Fruit fly (Drosophila melanogaster) whole organism, embryonic: ENCODE data around the gene Lcp65Ab1.

Source experiments
- ATbp ChIP-seq: fragments of 200-800 bp; sonication (Bioruptor generic); optimal IDR thresholded peaks from 2 replicates; lab custom pipeline; 2017; ENCODE audit warnings: missing biosample characterization, mild to moderate bottlenecking, missing genetic modification characterization, missing genetic modification reagents
- Bteb2 ChIP-seq: fragments of 200-800 bp; sonication (Bioruptor generic); optimal IDR thresholded peaks from 2 replicates; lab custom pipeline; 2016; ENCODE audit warnings: missing biosample characterization, missing genetic modification characterization
- C15 ChIP-seq: fragments of 200-800 bp; sonication (Bioruptor generic); IDR thresholded peaks from 3 replicates; pipeline ENCODE4 v1.3.6; 2022; ENCODE audit warnings: missing biosample characterization, missing genetic modification characterization
- CG11247 ChIP-seq: fragments of 200-800 bp; sonication (Bioruptor generic); IDR thresholded peaks from 2 replicates; pipeline ENCODE4 v1.3.6; 2022; ENCODE audit warnings: missing biosample characterization, missing genetic modification characterization
- CG13296 ChIP-seq: fragments of 200-800 bp; sonication (Bioruptor generic); optimal IDR thresholded peaks from 3 replicates; lab custom pipeline; 2018; ENCODE audit warnings: missing biosample characterization, mild to moderate bottlenecking, missing genetic modification characterization
- CG14441 ChIP-seq: fragments of 200-800 bp; sonication (Bioruptor generic); IDR thresholded peaks from 2 replicates; pipeline ENCODE4 v1.3.6; 2022; ENCODE audit warnings: missing biosample characterization, missing genetic modification characterization
- CG15696 ChIP-seq: fragments of 200-800 bp; sonication (Bioruptor generic); optimal IDR thresholded peaks from 2 replicates; lab custom pipeline; 2019; ENCODE audit warnings: missing biosample characterization, mild to moderate bottlenecking, missing genetic modification characterization, moderate library complexity
- CG1602 ChIP-seq: fragments of 200-800 bp; sonication (Bioruptor generic); optimal IDR thresholded peaks from 3 replicates; lab custom pipeline; 2016; ENCODE audit warnings: missing biosample characterization, missing genetic modification characterization
- CG16779 ChIP-seq: fragments of 200-800 bp; sonication (Bioruptor generic); IDR thresholded peaks from 2 replicates; pipeline ENCODE4 v1.3.6; 2022; ENCODE audit warnings: missing biosample characterization, missing genetic modification characterization
- CG17829 ChIP-seq: fragments of 200-800 bp; optimal IDR thresholded peaks from 2 replicates; lab custom pipeline; 2019; ENCODE audit warnings: missing biosample characterization, mild to moderate bottlenecking, missing genetic modification characterization, moderate library complexity
- CG18476 ChIP-seq: fragments of 200-800 bp; sonication (Bioruptor generic); optimal IDR thresholded peaks from 2 replicates; lab custom pipeline; 2016; ENCODE audit warnings: missing biosample characterization, mild to moderate bottlenecking, missing genetic modification characterization
- CG2129 ChIP-seq: fragments of 200-800 bp; sonication (Bioruptor generic); IDR thresholded peaks from 2 replicates; pipeline ENCODE4 v1.3.6; 2022; ENCODE audit warnings: missing biosample characterization, missing genetic modification characterization; ENCODE audit not compliant: partially characterized antibody
- CG2889 ChIP-seq: fragments of 200-800 bp; sonication (Bioruptor generic); IDR thresholded peaks from 3 replicates; pipeline ENCODE4 v1.3.6; 2022; ENCODE audit warnings: missing biosample characterization, missing genetic modification characterization
- CG30403 ChIP-seq: fragments of 200-800 bp; sonication (Bioruptor generic); optimal IDR thresholded peaks from 3 replicates; lab custom pipeline; 2016; ENCODE audit warnings: missing biosample characterization, missing genetic modification characterization
- CG3281 ChIP-seq: fragments of 200-800 bp; sonication (Bioruptor generic); optimal IDR thresholded peaks from 3 replicates; lab custom pipeline; 2017; ENCODE audit warnings: missing biosample characterization, mild to moderate bottlenecking, missing genetic modification characterization
- CG4282 ChIP-seq: fragments of 200-800 bp; sonication (Bioruptor generic); optimal IDR thresholded peaks from 2 replicates; lab custom pipeline; 2016; ENCODE audit warnings: missing biosample characterization, missing genetic modification characterization
- CG7963 ChIP-seq: fragments of 200-800 bp; sonication (Bioruptor generic); IDR thresholded peaks from 3 replicates; pipeline ENCODE4 v1.3.6; 2022; ENCODE audit warnings: missing biosample characterization, missing genetic modification characterization; ENCODE audit not compliant: partially characterized antibody
- CG9876 ChIP-seq: fragments of 200-800 bp; sonication (Bioruptor generic); optimal IDR thresholded peaks from 2 replicates; lab custom pipeline; 2016; ENCODE audit warnings: missing biosample characterization, missing genetic modification characterization
- Camta ChIP-seq: fragments of 200-800 bp; sonication (Bioruptor generic); optimal IDR thresholded peaks from 2 replicates; lab custom pipeline; 2016; ENCODE audit warnings: missing biosample characterization, missing genetic modification characterization
- Chrac-16 ChIP-seq: fragments of 200-800 bp; sonication (Bioruptor generic); optimal IDR thresholded peaks from 3 replicates; lab custom pipeline; 2016; ENCODE audit warnings: missing biosample characterization, missing genetic modification characterization
- Dad ChIP-seq: fragments of 200-800 bp; sonication (Bioruptor generic); optimal IDR thresholded peaks from 3 replicates; lab custom pipeline; 2016; ENCODE audit warnings: missing biosample characterization, missing genetic modification characterization
- Elba2 ChIP-seq: fragments of 200-800 bp; sonication (Bioruptor generic); optimal IDR thresholded peaks from 3 replicates; lab custom pipeline; 2016; ENCODE audit warnings: missing biosample characterization, missing genetic modification characterization
- Lhr ChIP-seq: fragments of 200-800 bp; sonication (Bioruptor generic); optimal IDR thresholded peaks from 3 replicates; lab custom pipeline; 2017; ENCODE audit warnings: mild to moderate bottlenecking, missing biosample characterization, missing genetic modification reagents, missing genetic modification characterization
- NC2α ChIP-seq: fragments of 200-800 bp; sonication (Bioruptor generic); optimal IDR thresholded peaks from 2 replicates; lab custom pipeline; 2016; ENCODE audit warnings: missing biosample characterization, missing genetic modification characterization
- Nf-YA ChIP-seq: fragments of 200-800 bp; sonication (Bioruptor generic); IDR thresholded peaks from 2 replicates; pipeline ENCODE4 v1.3.6; 2022; ENCODE audit warnings: missing biosample characterization, missing genetic modification characterization
- NfI ChIP-seq: fragments of 200-800 bp; sonication (Bioruptor generic); optimal IDR thresholded peaks from 3 replicates; lab custom pipeline; 2018; ENCODE audit warnings: missing biosample characterization, mild to moderate bottlenecking, missing genetic modification characterization, moderate library complexity
- Side ChIP-seq: fragments of 200-800 bp; sonication (Bioruptor generic); optimal IDR thresholded peaks from 2 replicates; lab custom pipeline; 2016; ENCODE audit warnings: missing biosample characterization, missing genetic modification characterization
- Usf ChIP-seq: fragments of 200-800 bp; sonication (Bioruptor generic); optimal IDR thresholded peaks from 2 replicates; lab custom pipeline; 2017; ENCODE audit warnings: missing genotype, missing biosample characterization, missing genetic modification characterization
- amos ChIP-seq: fragments of 200-800 bp; sonication (Bioruptor generic); IDR thresholded peaks from 2 replicates; pipeline ENCODE4 v1.3.6; 2022; ENCODE audit warnings: missing biosample characterization, missing genetic modification characterization; ENCODE audit not compliant: partially characterized antibody
- chn ChIP-seq: fragments of 200-800 bp; sonication (Bioruptor generic); optimal IDR thresholded peaks from 2 replicates; lab custom pipeline; 2016; ENCODE audit warnings: missing biosample characterization, missing genetic modification characterization
- dati ChIP-seq: fragments of 200-800 bp; sonication (Bioruptor generic); IDR thresholded peaks from 2 replicates; pipeline ENCODE4 v1.3.6; 2022; ENCODE audit warnings: missing biosample characterization, missing genetic modification characterization
- esg ChIP-seq: fragments of 200-800 bp; sonication (Bioruptor generic); conservative IDR thresholded peaks from 2 replicates; pipeline ENCODE4 v1.3.6; 2022; ENCODE audit warnings: missing biosample characterization, missing genetic modification characterization
- jing ChIP-seq: fragments of 200-800 bp; sonication (Bioruptor generic); optimal IDR thresholded peaks from 2 replicates; lab custom pipeline; 2018; ENCODE audit warnings: missing biosample characterization, mild to moderate bottlenecking, missing genetic modification characterization
- kay ChIP-seq: fragments of 200-800 bp; sonication (Bioruptor generic); optimal IDR thresholded peaks from 2 replicates; lab custom pipeline; 2016; ENCODE audit warnings: missing biosample characterization, missing genetic modification characterization
- lbe ChIP-seq: fragments of 200-800 bp; sonication (Bioruptor generic); optimal IDR thresholded peaks from 2 replicates; lab custom pipeline; 2016; ENCODE audit warnings: missing biosample characterization, mild to moderate bottlenecking, missing genetic modification characterization
- lilli ChIP-seq: fragments of 200-800 bp; sonication (Bioruptor generic); optimal IDR thresholded peaks from 3 replicates; lab custom pipeline; 2016; ENCODE audit warnings: missing biosample characterization, missing genetic modification characterization
- lmd ChIP-seq: fragments of 200-800 bp; sonication (Bioruptor generic); IDR thresholded peaks from 2 replicates; pipeline ENCODE4 v1.3.6; 2022; ENCODE audit warnings: missing biosample characterization, missing genetic modification characterization
- mam ChIP-seq: fragments of 200-800 bp; sonication (Bioruptor generic); optimal IDR thresholded peaks from 3 replicates; lab custom pipeline; 2016; ENCODE audit warnings: missing biosample characterization, missing genetic modification characterization
- nerfin-1 ChIP-seq: fragments of 200-800 bp; sonication (Bioruptor generic); optimal IDR thresholded peaks from 3 replicates; lab custom pipeline; 2019; ENCODE audit warnings: missing biosample characterization, mild to moderate bottlenecking, missing genetic modification characterization, moderate library complexity
- pho ChIP-seq: fragments of 200-800 bp; sonication (Bioruptor generic); optimal IDR thresholded peaks from 2 replicates; lab custom pipeline; 2016; ENCODE audit warnings: missing biosample characterization, missing genetic modification characterization
- sim ChIP-seq: fragments of 200-800 bp; sonication (Bioruptor generic); IDR thresholded peaks from 2 replicates; pipeline ENCODE4 v1.3.6; 2022; ENCODE audit warnings: missing biosample characterization, missing genetic modification characterization
- so ChIP-seq: fragments of 200-800 bp; sonication (Bioruptor generic); IDR thresholded peaks from 3 replicates; pipeline ENCODE4 v1.3.6; 2022; ENCODE audit warnings: missing biosample characterization, missing genetic modification characterization
- stwl ChIP-seq: fragments of 200-800 bp; sonication (Bioruptor generic); optimal IDR thresholded peaks from 3 replicates; lab custom pipeline; 2018; ENCODE audit warnings: missing biosample characterization, mild to moderate bottlenecking, missing genetic modification characterization, moderate library complexity
- sug ChIP-seq: fragments of 200-800 bp; optimal IDR thresholded peaks from 2 replicates; lab custom pipeline; 2019; ENCODE audit warnings: missing biosample characterization, mild to moderate bottlenecking, missing genetic modification characterization, moderate library complexity
- toy ChIP-seq: fragments of 200-800 bp; sonication (Bioruptor generic); IDR thresholded peaks from 2 replicates; pipeline ENCODE4 v1.3.6; 2022; ENCODE audit warnings: missing biosample characterization, missing genetic modification characterization
- tx ChIP-seq: fragments of 200-800 bp; sonication (Bioruptor generic); optimal IDR thresholded peaks from 2 replicates; lab custom pipeline; 2016; ENCODE audit warnings: missing biosample characterization, missing genetic modification characterization
- yki ChIP-seq: fragments of >200 bp; optimal IDR thresholded peaks from 3 replicates; lab custom pipeline; 2018
- zen ChIP-seq: fragments of 200-800 bp; sonication (Bioruptor generic); optimal IDR thresholded peaks from 3 replicates; lab custom pipeline; 2018; ENCODE audit warnings: missing biosample characterization, mild to moderate bottlenecking, missing genetic modification characterization, moderate library complexity
- zen2 ChIP-seq: fragments of 200-800 bp; sonication (Bioruptor generic); IDR thresholded peaks from 3 replicates; pipeline ENCODE4 v1.3.6; 2022; ENCODE audit warnings: missing biosample characterization, missing genetic modification characterization; ENCODE audit not compliant: partially characterized antibody
- zfh2 ChIP-seq: fragments of 200-800 bp; sonication (Bioruptor generic); optimal IDR thresholded peaks from 2 replicates; lab custom pipeline; 2016; ENCODE audit warnings: missing biosample characterization, missing genetic modification characterization

The Lcp65Ab1 gene

dm6 chr3L:6124616-6125408 lies 24.5 kb upstream of the Lcp65Ab1 start (continued):
- TF ChIP-seq nerfin-1 (tag; lab: Kevin White, UChicago) = peak; percentile 72
- no peak for TF ChIP-seq Chrac-16 (GFP tag; lab: Kevin White, UChicago)
- no peak for TF ChIP-seq zen2 (GFP tag; lab: Robert Waterston, UW)
- no peak for TF ChIP-seq CG7963
- TF ChIP-seq zfh2 (GFP tag; lab: Kevin White, UChicago) = no peak
- peak; percentile 81 for TF ChIP-seq ATbp (GFP tag; lab: Kevin White, UChicago)
- TF ChIP-seq esg (GFP tag; lab: Robert Waterston, UW) = peak; percentile 25
- peak; percentile 23 for TF ChIP-seq pho (GFP tag; lab: Kevin White, UChicago)
- TF ChIP-seq Side (GFP tag; lab: Kevin White, UChicago) = peak; percentile 92
- TF ChIP-seq Bteb2 = no peak
- no peak for TF ChIP-seq CG2129 (GFP tag; lab: Robert Waterston, UW)
- peak; percentile 82 for TF ChIP-seq sim (GFP tag; lab: Robert Waterston, UW)
- TF ChIP-seq NC2α (GFP tag; lab: Kevin White, UChicago) = peak; percentile 23
- TF ChIP-seq NfI = peak; percentile 90
- TF ChIP-seq so (GFP tag; lab: Robert Waterston, UW) = peak; percentile 76; the same call in 2 of the 3 replicates
- peak; percentile 69 for TF ChIP-seq CG17829 (tag; lab: Kevin White, UChicago)
- peak; percentile 16 for TF ChIP-seq CG9876
- no peak for TF ChIP-seq kay (GFP tag; lab: Kevin White, UChicago)
- peak; percentile 72 for TF ChIP-seq CG14441 (GFP tag; lab: Robert Waterston, UW)
- TF ChIP-seq Usf = peak; percentile 6
- TF ChIP-seq sug (tag; lab: Kevin White, UChicago) = no peak
- no peak for TF ChIP-seq CG1602 (GFP tag; lab: Kevin White, UChicago)
- TF ChIP-seq lilli (GFP tag; lab: Kevin White, UChicago) = peak; percentile 32
- TF ChIP-seq Nf-YA (GFP tag; lab: Robert Waterston, UW) = peak; percentile 83
- 0 out of 2 replicates have a peak, but pooled peaks have one; percentile 39 for TF ChIP-seq CG16779 (GFP tag; lab: Robert Waterston, UW)
- TF ChIP-seq lmd = peak; percentile 74
- peak; percentile 73 for TF ChIP-seq stwl
- TF ChIP-seq CG13296 (GFP tag; lab: Kevin White, UChicago) = peak; percentile 85
- TF ChIP-seq Dad = peak; percentile 81
- TF ChIP-seq CG18476 = peak; percentile 8
- no peak for TF ChIP-seq CG2889 (GFP tag; lab: Robert Waterston, UW)
- no peak for TF ChIP-seq lbe (GFP tag; lab: Kevin White, UChicago)
- TF ChIP-seq CG4282 (GFP tag; lab: Kevin White, UChicago) = no peak
- TF ChIP-seq amos (GFP tag; lab: Robert Waterston, UW) = no peak
- TF ChIP-seq C15 (GFP tag; lab: Robert Waterston, UW) = peak; percentile 81
- TF ChIP-seq dati (GFP tag; lab: Robert Waterston, UW) = peak; percentile 83
- TF ChIP-seq chn (GFP tag; lab: Kevin White, UChicago) = no peak
- TF ChIP-seq CG15696 (tag; lab: Kevin White, UChicago) = peak; percentile 35
- TF ChIP-seq Camta (GFP tag; lab: Kevin White, UChicago) = peak; percentile 92
- TF ChIP-seq Elba2 (GFP tag; lab: Kevin White, UChicago) = peak; percentile 52
- TF ChIP-seq CG11247 (GFP tag; lab: Robert Waterston, UW) = peak; percentile 79
- no peak for TF ChIP-seq tx (GFP tag; lab: Kevin White, UChicago)
- TF ChIP-seq zen (tag; lab: Kevin White, UChicago) = peak; percentile 55
- TF ChIP-seq CG30403 (GFP tag; lab: Kevin White, UChicago) = peak; percentile 53
- peak; percentile 38 for TF ChIP-seq yki (lab: Kevin White, UChicago)
- peak; percentile 84 for TF ChIP-seq CG3281
- TF ChIP-seq jing (GFP tag; lab: Kevin White, UChicago) = peak; percentile 41
- peak; percentile 69; the same call in 1 of the 2 replicates for TF ChIP-seq toy (GFP tag; lab: Robert Waterston, UW)
- TF ChIP-seq Lhr = peak; percentile 68
- TF ChIP-seq mam (GFP tag; lab: Kevin White, UChicago) = peak; percentile 79
